Fruit fly (Drosophila melanogaster): ENCODE results near the gene REPTOR-BP.

REPTOR-BP gene

dm6 chr2L:10246785-10247190 lies 17.1 kb upstream of the REPTOR-BP start, which contains the start of gene chico (continued):
- TF ChIP-seq CG8924 (tag; optimal IDR thresholded peaks at IDR 0.05) (peak; percentile 44), CG17361 (GFP tag; IDR thresholded peaks at IDR 0.05) (no peak; the same call in 2 of the 3 replicates), grau (tag; optimal IDR thresholded peaks at IDR 0.05) (no peak), MESR4 (GFP tag; optimal IDR thresholded peaks at IDR 0.05) (peak; percentile 79), Dll (GFP tag; IDR thresholded peaks at IDR 0.05; ENCODE audit: partially characterized antibody) (peak; percentile 58; the same call in 2 of the 4 replicates), CG4328 (GFP tag; optimal IDR thresholded peaks at IDR 0.05) (no peak), CkIIα-i1 (GFP tag; IDR thresholded peaks at IDR 0.05) (no peak), Sin3A (optimal IDR thresholded peaks at IDR 0.05) (peak; percentile 17), jing (GFP tag; optimal IDR thresholded peaks at IDR 0.05) (no peak), CG6854 (GFP tag; optimal IDR thresholded peaks at IDR 0.05) (no peak), danr (GFP tag; IDR thresholded peaks at IDR 0.05) (no peak), onecut (GFP tag; IDR thresholded peaks at IDR 0.05) (no peak), CG1647 (GFP tag; optimal IDR thresholded peaks at IDR 0.05) (no peak), CG7556 (GFP tag; optimal IDR thresholded peaks at IDR 0.05) (no peak), Scr (GFP tag; IDR thresholded peaks at IDR 0.05; ENCODE audit: partially characterized antibody) (peak; percentile 63), CG6272 (GFP tag; IDR thresholded peaks at IDR 0.05) (no peak), schlank (tag; optimal IDR thresholded peaks at IDR 0.05) (no peak), Blimp-1 (GFP tag; optimal IDR thresholded peaks at IDR 0.05) (no peak), psq (GFP tag; optimal IDR thresholded peaks at IDR 0.05) (no peak), tio (GFP tag; optimal IDR thresholded peaks at IDR 0.05) (no peak), CG10209 (GFP tag; optimal IDR thresholded peaks at IDR 0.05) (no peak), wek (GFP tag; optimal IDR thresholded peaks at IDR 0.05) (peak; percentile 4), Usf (GFP tag; optimal IDR thresholded peaks at IDR 0.05) (no peak), CG30403 (GFP tag; optimal IDR thresholded peaks at IDR 0.05) (no peak), HLH54F (GFP tag; optimal IDR thresholded peaks at IDR 0.05) (no peak), row (GFP tag; IDR thresholded peaks at IDR 0.05) (peak; percentile 49; the same call in 1 of the 3 replicates), CG9932 (GFP tag; IDR thresholded peaks at IDR 0.05) (no peak), Six4 (GFP tag; optimal IDR thresholded peaks at IDR 0.05) (no peak), CG32767 (GFP tag; IDR thresholded peaks at IDR 0.05) (peak; percentile 71; the same call in 1 of the 2 replicates), Ets97D (GFP tag; optimal IDR thresholded peaks at IDR 0.05) (peak; percentile 83), ham (GFP tag; IDR thresholded peaks at IDR 0.05) (no peak), cad (GFP tag; optimal IDR thresholded peaks at IDR 0.05) (no peak), zfh2 (GFP tag; optimal IDR thresholded peaks at IDR 0.05) (no peak), MBD-R2 (GFP tag; IDR thresholded peaks at IDR 0.05) (peak; percentile 56), CG17328 (GFP tag; IDR thresholded peaks at IDR 0.05) (no peak), NC2α (GFP tag; optimal IDR thresholded peaks at IDR 0.05) (no peak), CG6683 (GFP tag; optimal IDR thresholded peaks at IDR 0.05) (no peak), aop (GFP tag; IDR thresholded peaks at IDR 0.05) (no peak), gt (GFP tag; IDR thresholded peaks at IDR 0.05) (no peak), hbn (GFP tag; IDR thresholded peaks at IDR 0.05; ENCODE audit: partially characterized antibody) (peak; percentile 52), CG34224 (GFP tag; IDR thresholded peaks at IDR 0.05; ENCODE audit: partially characterized antibody) (peak; percentile 56), CG34422 (GFP tag; IDR thresholded peaks at IDR 0.05) (peak; percentile 63; the same call in 1 of the 3 replicates), Bteb2 (GFP tag; optimal IDR thresholded peaks at IDR 0.05) (no peak), CG6791 (GFP tag; IDR thresholded peaks at IDR 0.05; ENCODE audit: partially characterized antibody) (peak; percentile 89), CG5245 (GFP tag; optimal IDR thresholded peaks at IDR 0.05) (no peak), CG9876 (GFP tag; optimal IDR thresholded peaks at IDR 0.05) (no peak), pho (GFP tag; optimal IDR thresholded peaks at IDR 0.05) (no peak), fd64A (GFP tag; optimal IDR thresholded peaks at IDR 0.05) (no peak), nerfin-1 (tag; optimal IDR thresholded peaks at IDR 0.05) (peak; percentile 93), disco-r (GFP tag; optimal IDR thresholded peaks at IDR 0.05) (no peak), tna (GFP tag; IDR thresholded peaks at IDR 0.05; ENCODE audit: partially characterized antibody) (no peak), CG7839 (tag; optimal IDR thresholded peaks at IDR 0.05) (no peak)
